Worm (Caenorhabditis elegans): ENCODE measurements around the gene C34C12.2.

ce11 chrIII:3476245-3476644 lies 22.7 kb downstream of the C34C12.2 start:
- TF ChIP-seq T20F7.1 (GFP tag; optimal IDR thresholded peaks at IDR 0.05) (no peak), fkh-10 (GFP tag; optimal IDR thresholded peaks at IDR 0.05) (no peak), hmg-1.1 (GFP tag; IDR thresholded peaks at IDR 0.05) (no peak), lin-15B (tag; optimal IDR thresholded peaks at IDR 0.05) (no peak), lsy-2 (tag; optimal IDR thresholded peaks at IDR 0.05) (no peak), zip-2 (tag; optimal IDR thresholded peaks at IDR 0.05) (no peak), attf-4 (tag; optimal IDR thresholded peaks at IDR 0.05) (no peak), nhr-25 (tag; optimal IDR thresholded peaks at IDR 0.05; ENCODE audit: borderline replicate concordance, insufficient read depth) (no peak), ces-1 (GFP tag; optimal IDR thresholded peaks at IDR 0.05) (no peak)
